Worm (Caenorhabditis elegans) whole organism, L4/young adult: ENCODE measurements around the gene F35C11.5.
A peak's percentile ranks its signal among the peaks of the same experiment; 100 is the strongest.

ENCODE experiments used
- W03F9.2 ChIP-seq: fragments of 150-350 bp; optimal IDR thresholded peaks from 2 replicates; lab custom pipeline; 2014; ENCODE audit warnings: missing biosample characterization, missing genetic modification characterization
- dao-5 ChIP-seq: sonication (generic microtip); optimal IDR thresholded peaks from 2 replicates; lab custom pipeline; 2016; ENCODE audit warnings: missing genotype, missing genetic modification characterization, moderate library complexity, missing compliant biosample characterization
- him-1 ChIP-seq: sonication (generic microtip); optimal IDR thresholded peaks from 2 replicates; lab custom pipeline; 2016; ENCODE audit warnings: missing genotype, missing genetic modification reagents, missing genetic modification characterization, missing compliant biosample characterization

The F35C11.5 gene

ce11 chrII:8253160-8253793 lies at the start of gene F35C11.5:
Gene F35C11.5 (plus strand): TSS chrII:8253743.
- TF ChIP-seq him-1 (tag; lab: Kevin White, UChicago) (no peak), W03F9.2 (tag; lab: Kevin White, UChicago) (no peak), dao-5 (no peak)

ce11 chrII:8204039-8204438 lies 49.5 kb upstream of the F35C11.5 start, which contains the start of gene col-76:
Gene col-76 (plus strand): TSS chrII:8204339.
- TF ChIP-seq W03F9.2 (tag; lab: Kevin White, UChicago) = no peak
- no peak for TF ChIP-seq dao-5
- no peak for TF ChIP-seq him-1 (tag; lab: Kevin White, UChicago)

DNA sequence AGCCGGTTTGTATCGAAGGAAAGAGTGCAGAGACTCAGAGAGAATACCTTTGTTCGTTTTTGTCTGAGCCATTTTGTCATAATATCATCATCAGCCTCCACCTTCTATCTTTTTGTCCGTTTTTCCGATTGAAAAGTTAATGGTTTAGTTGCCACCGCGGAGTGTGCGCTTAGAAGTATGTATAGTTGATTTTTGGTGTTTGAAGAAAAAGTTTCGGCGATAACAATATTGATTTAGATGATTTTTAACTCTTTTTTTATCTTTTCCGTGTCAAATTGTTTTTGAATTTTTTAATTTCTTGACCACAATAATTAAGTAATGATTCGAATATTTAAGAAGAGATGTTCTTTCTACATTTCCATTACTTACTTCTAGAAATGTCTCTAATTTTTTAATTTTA lies 47.9 kb upstream of the F35C11.5 start:
- TF ChIP-seq him-1 (tag; lab: Kevin White, UChicago) (no peak), dao-5 (no peak), W03F9.2 (tag; lab: Kevin White, UChicago) (no peak)

DNA sequence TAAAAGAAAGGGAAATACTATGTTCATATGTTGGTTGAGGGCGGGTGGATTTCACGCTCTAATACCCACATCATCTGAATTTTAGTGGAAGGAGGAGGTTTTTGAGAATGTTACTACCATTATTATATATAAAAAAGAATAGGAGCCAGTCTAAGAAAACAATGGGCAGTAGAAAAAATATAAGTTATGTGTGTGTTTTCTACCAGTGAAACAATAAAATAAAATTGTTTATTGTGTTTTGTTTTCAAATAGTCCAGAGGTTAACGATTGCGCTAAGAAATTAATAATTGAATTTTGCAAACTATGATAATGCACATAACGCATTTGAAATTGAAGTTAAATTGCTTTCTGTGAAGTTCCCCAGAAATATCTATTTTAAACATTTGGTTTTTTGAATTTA lies 44.1 kb upstream of the F35C11.5 start, which contains the start of gene M110.8:
Gene M110.8, minus strand, starts transcription at position 101 of the 400 bp plus-strand sequence.
- TF ChIP-seq him-1 (tag; lab: Kevin White, UChicago) = no peak
- no peak for TF ChIP-seq dao-5
- TF ChIP-seq W03F9.2 (tag; lab: Kevin White, UChicago) = no peak

DNA sequence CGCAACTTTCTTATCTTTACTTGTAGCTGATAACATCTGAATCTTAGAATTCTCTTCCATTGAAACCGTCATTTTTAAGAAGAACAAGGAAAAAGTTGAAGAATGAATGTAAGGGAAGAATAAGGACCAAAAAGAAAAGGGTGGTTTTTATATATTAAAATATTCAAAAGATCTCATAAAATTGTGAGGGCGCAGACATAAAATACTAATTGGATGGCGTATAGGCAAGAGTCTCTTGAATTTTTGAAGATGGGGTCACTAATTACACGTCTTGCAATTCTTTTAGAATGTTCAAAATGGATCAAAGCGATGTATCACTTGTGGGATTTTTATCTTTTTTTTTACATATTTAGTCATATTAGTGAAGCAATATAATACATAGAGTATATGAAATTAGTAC lies 40.9 kb upstream of the F35C11.5 start, which contains the start of gene twk-3:
Gene twk-3, minus strand, starts transcription at position 101 of the 400 bp plus-strand sequence.
- no peak for TF ChIP-seq dao-5
- TF ChIP-seq him-1 (tag; lab: Kevin White, UChicago) = no peak
- TF ChIP-seq W03F9.2 (tag; lab: Kevin White, UChicago) = no peak

ce11 chrII:8214367-8214766 lies 39.2 kb upstream of the F35C11.5 start, which contains the start of gene M110.10:
Gene M110.10 (minus strand): TSS chrII:8214467.
- TF ChIP-seq him-1 (tag; lab: Kevin White, UChicago) (no peak), W03F9.2 (tag; lab: Kevin White, UChicago) (no peak), dao-5 (no peak)

DNA sequence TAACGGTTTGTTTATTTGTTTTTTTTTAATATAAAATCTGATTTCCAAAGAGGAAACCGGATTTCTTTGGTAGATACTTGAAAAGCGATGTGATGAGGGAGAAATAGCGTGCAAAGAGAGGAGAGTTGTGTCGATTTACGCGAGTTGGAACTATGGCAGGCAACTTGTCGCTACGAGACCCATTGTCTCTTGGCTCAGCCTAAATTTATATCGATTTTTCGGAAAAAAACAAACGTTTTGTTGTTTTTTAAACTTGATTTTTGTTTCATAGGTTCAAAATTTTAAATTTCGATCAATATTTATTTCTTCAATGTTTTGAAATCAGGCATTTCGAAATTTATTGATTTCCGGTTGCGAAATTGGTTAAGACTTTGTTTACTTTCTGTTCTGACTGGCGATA lies 37.1 kb upstream of the F35C11.5 start, which contains the start of gene M110.3:
Gene M110.3, minus strand, starts transcription at position 184 of the 400 bp plus-strand sequence.
- TF ChIP-seq him-1 (tag; lab: Kevin White, UChicago) = no peak
- TF ChIP-seq W03F9.2 (tag; lab: Kevin White, UChicago) = peak; percentile 45
- TF ChIP-seq dao-5 = no peak

DNA sequence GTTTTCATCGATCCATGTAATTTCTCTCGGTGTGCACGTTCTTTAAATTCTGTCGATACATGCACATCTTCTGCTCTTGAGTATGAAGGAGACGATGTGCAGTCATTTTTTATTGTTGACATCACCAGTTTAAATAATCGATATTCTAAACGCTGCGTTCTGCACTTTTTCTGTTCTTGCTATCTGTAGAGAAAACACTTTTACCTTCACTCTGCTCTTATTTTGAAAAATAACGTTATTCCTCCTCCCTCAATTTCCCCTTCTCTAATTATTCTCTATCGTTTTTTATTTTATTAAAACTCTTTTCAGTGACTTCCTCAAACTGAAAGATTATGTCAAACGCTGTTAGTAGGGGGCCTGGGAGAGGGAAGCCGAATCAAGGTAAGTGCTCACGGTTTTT lies 36.6 kb upstream of the F35C11.5 start, which contains the start of gene ifg-1:
Gene ifg-1, plus strand, starts transcription at position 301 of the 400 bp plus-strand sequence.
- TF ChIP-seq dao-5 = no peak
- no peak for TF ChIP-seq W03F9.2 (tag; lab: Kevin White, UChicago)
- no peak for TF ChIP-seq him-1 (tag; lab: Kevin White, UChicago)

DNA sequence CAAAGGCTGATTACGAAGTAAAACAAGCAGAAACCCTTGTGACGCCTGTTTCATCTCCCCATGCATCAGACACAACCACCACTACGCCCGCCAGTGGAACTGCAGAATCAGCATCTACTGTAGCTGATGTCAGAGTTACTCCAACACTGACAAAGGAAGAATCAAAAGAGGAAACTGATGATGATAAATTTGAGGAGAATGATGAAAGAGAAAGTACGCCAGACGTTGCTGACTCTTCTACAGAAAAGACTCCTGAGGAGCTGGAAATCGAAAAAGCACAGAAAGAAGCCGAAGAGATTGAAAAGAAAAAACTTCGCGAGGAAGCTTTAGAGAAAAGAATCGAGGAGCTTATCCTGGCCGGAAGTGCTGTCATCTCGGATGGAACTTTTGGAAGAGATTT lies 35.3 kb upstream of the F35C11.5 start:
- TF ChIP-seq dao-5 = no peak
- TF ChIP-seq W03F9.2 (tag; lab: Kevin White, UChicago) = no peak
- no peak for TF ChIP-seq him-1 (tag; lab: Kevin White, UChicago)

DNA sequence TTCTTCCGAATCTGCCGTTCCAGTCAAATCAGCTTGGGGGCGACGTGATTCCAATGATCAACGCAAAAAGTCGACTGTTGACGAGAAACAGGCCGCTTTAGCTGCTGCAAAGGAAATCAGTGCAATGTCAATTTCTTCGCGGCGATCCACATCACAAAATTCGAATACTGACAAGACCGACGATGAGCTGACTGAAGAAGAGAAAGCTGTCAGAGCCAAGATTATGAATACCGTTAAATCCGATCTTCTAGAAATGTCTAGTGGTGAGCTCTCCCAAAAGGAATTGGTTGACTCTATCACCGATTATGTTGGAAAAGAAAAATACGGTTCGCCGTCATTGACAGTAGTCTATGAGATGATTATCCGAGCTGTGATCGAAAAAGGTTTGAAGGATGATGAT lies 33.3 kb upstream of the F35C11.5 start:
- no peak for TF ChIP-seq dao-5
- no peak for TF ChIP-seq him-1 (tag; lab: Kevin White, UChicago)
- TF ChIP-seq W03F9.2 (tag; lab: Kevin White, UChicago) = no peak

DNA sequence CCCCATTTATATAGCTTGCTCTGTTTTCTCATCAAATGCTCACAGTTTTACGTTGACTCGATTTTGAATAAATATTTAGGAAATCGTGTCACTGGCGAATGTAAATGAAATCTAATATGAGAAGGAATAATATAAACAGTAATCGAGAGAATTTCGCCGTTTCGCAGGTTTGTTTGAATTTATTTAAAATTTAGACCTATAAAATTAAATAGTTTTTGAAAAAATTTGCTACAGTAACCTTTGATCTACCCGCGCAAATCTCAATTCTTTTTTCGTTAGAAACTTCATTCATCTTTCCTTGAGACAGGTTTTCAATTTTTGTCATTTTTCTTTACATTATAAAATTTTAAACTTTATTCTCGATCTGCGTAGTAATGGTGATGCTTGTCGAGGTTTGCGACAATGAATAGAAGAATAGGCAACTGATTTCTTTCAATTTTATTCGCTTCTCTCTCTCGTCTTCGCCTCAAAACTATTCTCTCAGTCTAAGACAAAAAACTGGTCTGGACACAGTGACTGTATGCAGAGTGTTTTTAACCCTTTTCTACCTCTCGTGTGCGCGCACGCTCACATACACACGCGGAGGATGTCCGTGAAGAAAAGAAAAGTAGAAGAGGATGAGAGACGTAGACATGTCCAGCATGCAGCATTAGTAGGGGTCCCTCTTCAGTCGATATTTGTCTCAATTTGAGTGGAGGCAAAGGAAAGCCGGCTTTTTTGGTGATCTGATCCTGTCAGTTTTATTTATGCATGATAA lies 31.1 kb upstream of the F35C11.5 start, which contains the start of gene dab-1:
Gene dab-1, plus strand, starts transcription at position 78 of the 757 bp plus-strand sequence.
- no peak for TF ChIP-seq dao-5
- peak; percentile 21 for TF ChIP-seq him-1 (tag; lab: Kevin White, UChicago)

ce11 chrII:8223422-8223821 lies 30.1 kb upstream of the F35C11.5 start:
- TF ChIP-seq dao-5 (no peak), W03F9.2 (tag; lab: Kevin White, UChicago) (no peak), him-1 (tag; lab: Kevin White, UChicago) (no peak)

DNA sequence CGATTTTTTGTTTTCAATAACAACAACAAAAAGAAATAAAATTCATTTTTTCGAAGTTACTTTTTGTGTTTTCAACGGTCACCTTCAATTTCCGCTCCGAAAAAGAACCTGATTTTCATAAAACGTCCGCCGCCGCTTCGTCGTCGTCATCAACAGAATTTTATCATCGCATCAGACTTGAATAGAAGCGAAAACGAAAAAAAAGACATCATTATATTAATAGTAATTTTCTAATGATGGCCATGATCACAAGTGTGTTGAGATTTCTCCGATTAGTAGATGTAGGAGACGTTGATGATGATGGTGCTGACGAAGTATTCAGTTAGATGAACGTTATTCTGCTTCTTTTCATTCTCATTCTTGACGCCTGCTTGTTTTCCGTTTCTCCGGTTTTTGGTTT lies 29.6 kb upstream of the F35C11.5 start:
- TF ChIP-seq W03F9.2 (tag; lab: Kevin White, UChicago) = no peak
- TF ChIP-seq dao-5 = no peak
- no peak for TF ChIP-seq him-1 (tag; lab: Kevin White, UChicago)

- no peak for TF ChIP-seq him-1 (tag; lab: Kevin White, UChicago)
- no peak for TF ChIP-seq dao-5
- no peak for TF ChIP-seq W03F9.2 (tag; lab: Kevin White, UChicago)
Measured at ce11 chrII:8224623-8225022, 28.9 kb upstream of the F35C11.5 start.
